Fruit fly (Drosophila melanogaster) whole organism, embryonic: ENCODE results near the gene CG15155.

Experiments used
- Dfd ChIP-seq, 2 experiments: fragments of >200 bp; optimal IDR thresholded peaks; 2 replicates each; lab custom pipeline; 2017; ENCODE audit warnings: missing biosample characterization in 2 of 2, missing genetic modification characterization in 2 of 2
- dan ChIP-seq: fragments of 200-800 bp; sonication (Bioruptor generic); IDR thresholded peaks from 2 replicates; pipeline ENCODE4 v1.3.6; 2022; ENCODE audit warnings: missing biosample characterization, missing genetic modification characterization
- vfl ChIP-seq: fragments of 200-800 bp; sonication (Bioruptor generic); optimal IDR thresholded peaks from 2 replicates; lab custom pipeline; 2016; ENCODE audit warnings: missing biosample characterization, missing genetic modification characterization

DNA sequence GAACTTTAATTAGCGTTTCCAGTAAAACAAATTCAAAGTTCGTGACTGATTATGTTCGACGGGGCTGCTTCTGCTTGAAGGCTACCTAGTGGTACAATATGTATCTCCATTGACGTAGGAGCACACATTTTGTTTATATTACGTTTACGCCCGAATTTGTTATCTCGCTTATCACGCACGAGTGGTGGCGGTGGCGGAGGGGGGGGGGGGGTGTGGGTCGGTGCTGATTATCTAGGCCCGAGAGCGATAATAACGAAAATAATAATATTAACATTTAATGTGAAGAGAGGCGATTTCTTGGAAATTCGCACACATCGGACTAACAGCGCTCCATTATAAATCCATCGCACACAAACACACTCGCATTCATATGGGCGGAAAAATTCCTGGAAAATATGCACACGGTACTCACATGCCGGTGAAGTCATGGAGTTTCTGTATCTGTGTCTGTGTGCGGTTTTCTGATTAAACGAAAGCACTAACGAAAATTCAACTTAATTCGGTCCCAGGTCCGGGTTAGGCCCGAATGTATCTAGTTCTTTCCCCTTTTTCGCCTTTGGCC lies 7.1 kb upstream of the CG15155 start:
- no peak for TF ChIP-seq dan
- TF ChIP-seq Dfd (GFP tag; optimal IDR thresholded peaks at IDR 0.05; lab: Kevin White, UChicago), result no peak
- TF ChIP-seq vfl (GFP tag; lab: Kevin White, UChicago), result no peak
